Fruit fly (Drosophila melanogaster) whole organism, embryonic: ENCODE results near the gene BORCS6.
A peak's percentile ranks its signal among the peaks of the same experiment; 100 is the strongest.

ENCODE experiments used
- Blimp-1 ChIP-seq: fragments of 200-800 bp; sonication (Bioruptor generic); optimal IDR thresholded peaks from 3 replicates; lab custom pipeline; 2018; ENCODE audit warnings: missing biosample characterization, missing genetic modification characterization, mild to moderate bottlenecking, moderate library complexity, missing genetic modification reagents
- CG10979 ChIP-seq: fragments of 200-800 bp; sonication (Bioruptor generic); optimal IDR thresholded peaks from 2 replicates; lab custom pipeline; 2018; ENCODE audit warnings: missing biosample characterization, mild to moderate bottlenecking, missing genetic modification characterization, moderate library complexity
- CG11504 ChIP-seq: fragments of 200-800 bp; sonication (Bioruptor generic); optimal IDR thresholded peaks from 3 replicates; lab custom pipeline; 2019; ENCODE audit warnings: missing biosample characterization, mild to moderate bottlenecking, missing genetic modification characterization, moderate library complexity
- CG12155 ChIP-seq: fragments of 200-800 bp; sonication (Bioruptor generic); optimal IDR thresholded peaks from 3 replicates; lab custom pipeline; 2016; ENCODE audit warnings: missing biosample characterization, missing genetic modification characterization
- CG12299 ChIP-seq: fragments of 200-800 bp; sonication (Bioruptor generic); optimal IDR thresholded peaks from 2 replicates; lab custom pipeline; 2018; ENCODE audit warnings: missing biosample characterization, mild to moderate bottlenecking, missing genetic modification characterization
- CG1233 ChIP-seq: fragments of 200-800 bp; sonication (Bioruptor generic); optimal IDR thresholded peaks from 4 replicates; lab custom pipeline; 2018; ENCODE audit warnings: missing biosample characterization, mild to moderate bottlenecking, missing genetic modification characterization
- CG12391 ChIP-seq: fragments of 200-800 bp; sonication (Bioruptor generic); optimal IDR thresholded peaks from 3 replicates; lab custom pipeline; 2018; ENCODE audit warnings: missing biosample characterization, mild to moderate bottlenecking, missing genetic modification characterization, moderate library complexity
- CG12659 ChIP-seq: fragments of 200-800 bp; sonication (Bioruptor generic); optimal IDR thresholded peaks from 3 replicates; lab custom pipeline; 2017; ENCODE audit warnings: mild to moderate bottlenecking, missing biosample characterization, missing genetic modification reagents, missing genetic modification characterization
- CG14667 ChIP-seq: fragments of 200-800 bp; sonication (Bioruptor generic); IDR thresholded peaks from 2 replicates; pipeline ENCODE4 v1.3.6; 2022; ENCODE audit warnings: missing biosample characterization, missing genetic modification characterization
- CG15601 ChIP-seq: fragments of 200-800 bp; sonication (Bioruptor generic); optimal IDR thresholded peaks from 3 replicates; lab custom pipeline; 2019; ENCODE audit warnings: missing biosample characterization, mild to moderate bottlenecking, missing genetic modification characterization, moderate library complexity
- CG16813 ChIP-seq: fragments of 200-800 bp; sonication (Bioruptor generic); IDR thresholded peaks from 3 replicates; pipeline ENCODE4 v1.3.6; 2022; ENCODE audit warnings: missing biosample characterization, missing genetic modification characterization; ENCODE audit not compliant: partially characterized antibody
- CG17361 ChIP-seq: fragments of 200-800 bp; sonication (Bioruptor generic); IDR thresholded peaks from 3 replicates; pipeline ENCODE4 v1.3.6; 2022; ENCODE audit warnings: missing biosample characterization, missing genetic modification characterization
- CG17385 ChIP-seq: fragments of 200-800 bp; sonication (Bioruptor generic); optimal IDR thresholded peaks from 3 replicates; lab custom pipeline; 2018; ENCODE audit warnings: missing biosample characterization, mild to moderate bottlenecking, missing genetic modification characterization
- CG17612 ChIP-seq: fragments of 200-800 bp; sonication (Bioruptor generic); IDR thresholded peaks from 2 replicates; pipeline ENCODE4 v1.3.6; 2022; ENCODE audit warnings: missing biosample characterization, missing genetic modification characterization
- CG18476 ChIP-seq: fragments of 200-800 bp; sonication (Bioruptor generic); optimal IDR thresholded peaks from 2 replicates; lab custom pipeline; 2016; ENCODE audit warnings: missing biosample characterization, mild to moderate bottlenecking, missing genetic modification characterization
- CG2889 ChIP-seq: fragments of 200-800 bp; sonication (Bioruptor generic); IDR thresholded peaks from 3 replicates; pipeline ENCODE4 v1.3.6; 2022; ENCODE audit warnings: missing biosample characterization, missing genetic modification characterization
- CG30403 ChIP-seq: fragments of 200-800 bp; sonication (Bioruptor generic); optimal IDR thresholded peaks from 3 replicates; lab custom pipeline; 2016; ENCODE audit warnings: missing biosample characterization, missing genetic modification characterization
- CG30431 ChIP-seq: fragments of 200-800 bp; sonication (Bioruptor generic); optimal IDR thresholded peaks from 2 replicates; lab custom pipeline; 2017; ENCODE audit warnings: missing biosample characterization, missing genetic modification characterization
- CG34224 ChIP-seq: fragments of 200-800 bp; sonication (Bioruptor generic); IDR thresholded peaks from 3 replicates; pipeline ENCODE4 v1.3.6; 2022; ENCODE audit warnings: missing biosample characterization, missing genetic modification characterization; ENCODE audit not compliant: partially characterized antibody
- CG4730 ChIP-seq: fragments of 200-800 bp; sonication (Bioruptor generic); IDR thresholded peaks from 2 replicates; pipeline ENCODE4 v1.3.6; 2022; ENCODE audit warnings: missing biosample characterization, missing genetic modification characterization
- CG9727 ChIP-seq: fragments of 200-800 bp; sonication (Bioruptor generic); optimal IDR thresholded peaks from 3 replicates; lab custom pipeline; 2017; ENCODE audit warnings: missing biosample characterization, mild to moderate bottlenecking, missing genetic modification characterization
- Dad ChIP-seq: fragments of 200-800 bp; sonication (Bioruptor generic); optimal IDR thresholded peaks from 3 replicates; lab custom pipeline; 2016; ENCODE audit warnings: missing biosample characterization, missing genetic modification characterization
- HLH3B ChIP-seq: fragments of 200-800 bp; sonication (Bioruptor generic); IDR thresholded peaks from 2 replicates; pipeline ENCODE4 v1.3.6; 2022; ENCODE audit warnings: missing biosample characterization, missing genetic modification characterization
- Mad ChIP-seq: fragments of 200-800 bp; sonication (Bioruptor generic); optimal IDR thresholded peaks from 2 replicates; lab custom pipeline; 2016; ENCODE audit warnings: missing biosample characterization, missing genetic modification characterization
- Sox100B ChIP-seq: fragments of 200-800 bp; sonication (Bioruptor generic); optimal IDR thresholded peaks from 3 replicates; lab custom pipeline; 2018; ENCODE audit warnings: missing biosample characterization, mild to moderate bottlenecking, missing genetic modification characterization
- Ssrp ChIP-seq: fragments of 200-800 bp; sonication (Bioruptor generic); optimal IDR thresholded peaks from 2 replicates; lab custom pipeline; 2018; ENCODE audit warnings: missing biosample characterization, mild to moderate bottlenecking, missing genetic modification characterization, moderate library complexity
- Trl ChIP-seq, 3 experiments: fragments of >200 bp in 2 of 3; fragments of 200-800 bp in 1 of 3; sonication (Bioruptor generic) in 1 of 3; optimal IDR thresholded peaks; 2 replicates in 1 of 3; 3 replicates in 2 of 3; lab custom pipeline; 2016 to 2017; ENCODE audit warnings: missing biosample characterization in 1 of 3, missing genetic modification characterization in 1 of 3
- Vsx1 ChIP-seq: fragments of 200-800 bp; sonication (Bioruptor generic); optimal IDR thresholded peaks from 2 replicates; lab custom pipeline; 2017; ENCODE audit warnings: missing biosample characterization, mild to moderate bottlenecking, missing genetic modification characterization, missing genetic modification reagents
- YL-1 ChIP-seq: fragments of 200-800 bp; sonication (Bioruptor generic); optimal IDR thresholded peaks from 3 replicates; lab custom pipeline; 2017; ENCODE audit warnings: missing biosample characterization, mild to moderate bottlenecking, missing genetic modification characterization
- dpn ChIP-seq, 2 experiments: fragments of 200-800 bp; sonication (Bioruptor generic); optimal IDR thresholded peaks; 3 replicates each; lab custom pipeline; 2016; ENCODE audit warnings: missing biosample characterization in 2 of 2, missing genetic modification characterization in 2 of 2
- en ChIP-seq: fragments of 200-800 bp; sonication (Bioruptor generic); optimal IDR thresholded peaks from 2 replicates; lab custom pipeline; 2016; ENCODE audit warnings: missing biosample characterization, missing genetic modification characterization
- gem ChIP-seq: fragments of 200-800 bp; sonication (Bioruptor generic); optimal IDR thresholded peaks from 2 replicates; lab custom pipeline; 2019; ENCODE audit warnings: missing biosample characterization, mild to moderate bottlenecking, missing genetic modification characterization, moderate library complexity
- grau ChIP-seq: fragments of 200-800 bp; optimal IDR thresholded peaks from 3 replicates; lab custom pipeline; 2019; ENCODE audit warnings: missing biosample characterization, mild to moderate bottlenecking, missing genetic modification characterization, moderate library complexity
- ham ChIP-seq: fragments of 200-800 bp; sonication (Bioruptor generic); IDR thresholded peaks from 2 replicates; pipeline ENCODE4 v1.3.6; 2022; ENCODE audit warnings: missing biosample characterization, missing genetic modification characterization
- nerfin-1 ChIP-seq: fragments of 200-800 bp; sonication (Bioruptor generic); optimal IDR thresholded peaks from 3 replicates; lab custom pipeline; 2019; ENCODE audit warnings: missing biosample characterization, mild to moderate bottlenecking, missing genetic modification characterization, moderate library complexity
- onecut ChIP-seq: fragments of 200-800 bp; sonication (Bioruptor generic); IDR thresholded peaks from 2 replicates; pipeline ENCODE4 v1.3.6; 2022; ENCODE audit warnings: missing biosample characterization, missing genetic modification characterization
- pan ChIP-seq, 4 experiments: fragments of >200 bp in 3 of 4; fragments of 200-800 bp in 1 of 4; sonication (Bioruptor generic) in 1 of 4; optimal IDR thresholded peaks in 3 of 4; IDR thresholded peaks in 1 of 4; 2 replicates each; pipeline versions ENCODE4 v1.3.6 to Lab custom; 2017 to 2022; ENCODE audit warnings: missing biosample characterization in 2 of 4, missing genetic modification characterization in 2 of 4, mixed read lengths in 1 of 4
- pho ChIP-seq: fragments of 200-800 bp; sonication (Bioruptor generic); optimal IDR thresholded peaks from 2 replicates; lab custom pipeline; 2016; ENCODE audit warnings: missing biosample characterization, missing genetic modification characterization
- prd ChIP-seq, 3 experiments: fragments of >200 bp in 2 of 3; fragments of 200-800 bp in 1 of 3; sonication (Bioruptor generic) in 1 of 3; optimal IDR thresholded peaks in 2 of 3; IDR thresholded peaks in 1 of 3; 2 replicates in 2 of 3; 3 replicates in 1 of 3; pipeline versions ENCODE4 v1.3.6 to Lab custom; 2017 to 2022; ENCODE audit warnings: missing biosample characterization in 1 of 3, missing genetic modification characterization in 1 of 3
- pros ChIP-seq: fragments of 200-800 bp; sonication (Bioruptor generic); optimal IDR thresholded peaks from 3 replicates; lab custom pipeline; 2019; ENCODE audit warnings: missing biosample characterization, mild to moderate bottlenecking, missing genetic modification characterization, moderate library complexity
- pum ChIP-seq: fragments of 200-800 bp; sonication (Bioruptor generic); optimal IDR thresholded peaks from 2 replicates; lab custom pipeline; 2016; ENCODE audit warnings: missing biosample characterization, missing genetic modification characterization
- rib ChIP-seq: fragments of 200-800 bp; sonication (Bioruptor generic); IDR thresholded peaks from 2 replicates; pipeline ENCODE4 v1.3.6; 2022; ENCODE audit warnings: missing biosample characterization, missing genetic modification characterization
- sc ChIP-seq, 3 experiments: fragments of >200 bp in 2 of 3; fragments of 200-800 bp in 1 of 3; sonication (Bioruptor generic) in 1 of 3; optimal IDR thresholded peaks; 2 replicates in 2 of 3; 3 replicates in 1 of 3; lab custom pipeline; 2017; ENCODE audit warnings: mild to moderate bottlenecking in 1 of 3, missing biosample characterization in 1 of 3, missing genetic modification characterization in 1 of 3, missing genetic modification reagents in 1 of 3
- slbo ChIP-seq: fragments of 200-800 bp; sonication (Bioruptor generic); IDR thresholded peaks from 2 replicates; pipeline ENCODE4 v1.3.6; 2022; ENCODE audit warnings: missing biosample characterization, missing genetic modification characterization
- sr ChIP-seq: fragments of 200-800 bp; sonication (Bioruptor generic); IDR thresholded peaks from 3 replicates; pipeline ENCODE4 v1.3.6; 2022; ENCODE audit warnings: missing biosample characterization, missing genetic modification characterization
- ssp ChIP-seq: fragments of 200-800 bp; sonication (Bioruptor generic); IDR thresholded peaks from 2 replicates; pipeline ENCODE4 v1.3.6; 2022; ENCODE audit warnings: missing biosample characterization, missing genetic modification characterization
- stwl ChIP-seq: fragments of 200-800 bp; sonication (Bioruptor generic); optimal IDR thresholded peaks from 3 replicates; lab custom pipeline; 2018; ENCODE audit warnings: missing biosample characterization, mild to moderate bottlenecking, missing genetic modification characterization, moderate library complexity

BORCS6 gene

DNA sequence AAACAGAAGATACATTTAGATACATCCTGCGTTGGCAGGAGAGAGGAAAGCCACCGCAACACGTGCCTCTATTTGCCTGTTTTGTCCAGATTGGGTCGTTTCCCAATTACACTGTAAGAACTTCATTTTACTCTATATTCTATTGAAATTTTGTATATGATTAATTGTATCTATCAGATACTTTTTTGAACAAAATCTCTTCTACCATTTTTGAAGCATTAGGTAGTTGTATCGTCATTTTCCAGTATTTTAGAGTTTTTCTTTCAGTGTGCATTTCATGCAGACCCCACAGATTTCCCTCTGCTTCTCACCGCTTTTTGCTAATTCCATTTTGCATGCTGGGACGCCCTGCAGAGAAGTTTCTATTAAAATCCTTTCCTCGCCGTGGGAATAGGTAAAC, 13.9 kb downstream of the BORCS6 start (continued):
- TF ChIP-seq Ssrp (peak; percentile 16), CG17361 (GFP tag; lab: Robert Waterston, UW) (peak; percentile 65), CG10979 (tag; lab: Kevin White, UChicago) (peak; percentile 59), CG17612 (GFP tag; lab: Robert Waterston, UW) (0 out of 2 replicates have a peak, but pooled peaks have one; percentile 35), YL-1 (GFP tag; lab: Kevin White, UChicago) (no peak), CG18476 (GFP tag; lab: Kevin White, UChicago) (peak; percentile 19), CG34224 (GFP tag; lab: Robert Waterston, UW) (no peak), rib (GFP tag; lab: Robert Waterston, UW) (0 out of 2 replicates have a peak, but pooled peaks have one; percentile 36), en (GFP tag; lab: Kevin White, UChicago) (no peak), pho (GFP tag; lab: Kevin White, UChicago) (peak; percentile 18), CG30431 (no peak), Trl (optimal IDR thresholded peaks at IDR 0.05; lab: Kevin White, UChicago) (no peak), Trl (GFP tag; optimal IDR thresholded peaks at IDR 0.05; lab: Kevin White, UChicago) (peak; percentile 12), ssp (GFP tag; lab: Robert Waterston, UW) (peak; percentile 24; the same call in 1 of the 2 replicates), CG11504 (peak; percentile 72), CG12391 (tag; lab: Kevin White, UChicago) (peak; percentile 58), dpn (GFP tag; optimal IDR thresholded peaks at IDR 0.05; lab: Kevin White, UChicago) (peak; percentile 17 to 49), slbo (GFP tag; lab: Robert Waterston, UW) (peak; percentile 66), stwl (no peak), pan (optimal IDR thresholded peaks at IDR 0.05; lab: Kevin White, UChicago) (no peak), pan (GFP tag; optimal IDR thresholded peaks at IDR 0.05 in 1 of 2, IDR thresholded peaks at IDR 0.05 in 1 of 2) (peak in 1 of 2 experiments; percentile 63), Mad (GFP tag; lab: Kevin White, UChicago) (peak; percentile 7), CG15601 (tag; lab: Kevin White, UChicago) (peak; percentile 27), Dad (peak; percentile 26), CG12299 (tag; lab: Kevin White, UChicago) (no peak), CG17385 (peak; percentile 33), CG12659 (GFP tag; lab: Kevin White, UChicago) (peak; percentile 49), pum (GFP tag; lab: Kevin White, UChicago) (no peak), ham (no peak), CG30403 (GFP tag; lab: Kevin White, UChicago) (peak; percentile 57), Sox100B (peak; percentile 37), CG1233 (no peak), CG4730 (GFP tag; lab: Robert Waterston, UW) (0 out of 2 replicates have a peak, but pooled peaks have one; percentile 39), HLH3B (GFP tag; lab: Robert Waterston, UW) (0 out of 2 replicates have a peak, but pooled peaks have one; percentile 32), onecut (GFP tag; lab: Robert Waterston, UW) (peak; percentile 11; the same call in 1 of the 2 replicates), CG9727 (GFP tag; lab: Kevin White, UChicago) (peak; percentile 56), pros (GFP tag; lab: Kevin White, UChicago) (no peak), sr (no peak), prd (optimal IDR thresholded peaks at IDR 0.05; lab: Kevin White, UChicago) (no peak), prd (GFP tag; IDR thresholded peaks at IDR 0.05; lab: Robert Waterston, UW) (peak; percentile 79), gem (tag; lab: Kevin White, UChicago) (peak; percentile 74), CG16813 (GFP tag; lab: Robert Waterston, UW) (no peak), nerfin-1 (tag; lab: Kevin White, UChicago) (peak; percentile 31), sc (optimal IDR thresholded peaks at IDR 0.05; lab: Kevin White, UChicago) (no peak), sc (GFP tag; optimal IDR thresholded peaks at IDR 0.05; lab: Kevin White, UChicago) (no peak), grau (tag; lab: Kevin White, UChicago) (peak; percentile 23), CG12155 (peak; percentile 21), CG2889 (GFP tag; lab: Robert Waterston, UW) (0 out of 3 replicates have a peak, but pooled peaks have one; percentile 30), CG14667 (no peak), Vsx1 (GFP tag; lab: Kevin White, UChicago) (no peak), Blimp-1 (GFP tag; lab: Kevin White, UChicago) (peak; percentile 51)
